Worm (Caenorhabditis elegans): Measurements from ENCODE around the gene nhr-199.
"Not testable (repeated sequence)": the region's sequence is repeated elsewhere in the genome, so short reads cannot be mapped to it uniquely, and the experiment has no call there.

Gene nhr-199

DNA sequence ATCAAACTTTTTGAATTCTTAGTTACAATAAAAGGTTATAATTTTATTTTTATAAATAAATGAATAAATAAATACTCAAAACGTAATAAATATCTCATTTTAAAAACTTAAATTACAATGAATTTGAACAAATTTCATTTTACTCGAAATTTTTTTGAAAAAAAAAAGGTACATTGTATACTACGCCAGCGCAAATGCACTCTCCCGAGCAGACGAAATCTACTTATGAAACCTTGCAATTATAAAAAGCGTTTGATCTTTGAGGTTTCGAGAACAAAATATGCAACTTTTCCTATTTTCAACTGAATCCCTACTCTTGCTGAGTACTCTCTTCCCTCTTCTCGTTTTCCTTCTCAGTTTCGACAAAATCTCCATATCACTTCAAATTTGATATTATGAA is 12.0 kb downstream of the nhr-199 start, which contains the start of gene nhr-197:
TSS of gene nhr-197 (plus strand) at position 301 of the 400 bp plus-strand sequence.
- TF ChIP-seq flt-1 (GFP tag; IDR thresholded peaks at IDR 0.05) (no peak), scrt-1 (GFP tag; IDR thresholded peaks at IDR 0.05) (no peak), B0310.2 (tag; optimal IDR thresholded peaks at IDR 0.05) (no peak), F13C5.2 (tag; optimal IDR thresholded peaks at IDR 0.05) (no peak), aly-1 (tag; optimal IDR thresholded peaks at IDR 0.05) (no peak), ets-7 (tag; optimal IDR thresholded peaks at IDR 0.05) (no peak), ama-1 (optimal IDR thresholded peaks at IDR 0.05) (no peak), sea-1 (GFP tag; conservative IDR thresholded peaks at IDR 0.05) (no peak), ceh-13 (GFP tag; optimal IDR thresholded peaks at IDR 0.05) (no peak), hmbx-1 (tag; optimal IDR thresholded peaks at IDR 0.05) (no peak), hmg-4 (GFP tag; optimal IDR thresholded peaks at IDR 0.05) (no peak), tbx-37 (GFP tag; conservative IDR thresholded peaks at IDR 0.05) (no peak)

DNA sequence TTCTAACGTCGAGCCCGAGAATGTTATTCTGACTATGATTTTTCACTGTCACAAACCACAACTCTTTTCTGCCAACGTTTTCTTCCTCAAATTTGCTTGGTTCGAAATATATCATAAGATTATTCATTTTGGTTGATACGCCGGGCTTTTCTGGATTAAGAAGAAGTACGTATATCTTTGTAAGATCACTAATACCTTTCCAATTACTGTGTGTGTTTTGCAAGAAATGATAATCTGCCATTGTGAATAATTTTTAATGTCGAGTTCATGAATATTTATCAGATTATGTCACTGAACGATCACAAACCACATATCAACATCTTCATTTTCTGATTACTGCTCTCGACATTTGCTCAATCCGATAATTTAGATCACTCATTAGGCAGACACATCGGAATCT is 14.1 kb downstream of the nhr-199 start, which contains the start of gene nhr-196:
TSS of gene nhr-196 (plus strand) at position 118 of the 400 bp plus-strand sequence.
- TF ChIP-seq ama-1 (optimal IDR thresholded peaks at IDR 0.05) (no peak), scrt-1 (GFP tag; IDR thresholded peaks at IDR 0.05) (no peak), tra-4 (tag; optimal IDR thresholded peaks at IDR 0.05) (no peak), flt-1 (GFP tag; IDR thresholded peaks at IDR 0.05) (no peak), hmg-4 (GFP tag; optimal IDR thresholded peaks at IDR 0.05) (no peak), hnd-1 (tag; optimal IDR thresholded peaks at IDR 0.05) (no peak)

DNA sequence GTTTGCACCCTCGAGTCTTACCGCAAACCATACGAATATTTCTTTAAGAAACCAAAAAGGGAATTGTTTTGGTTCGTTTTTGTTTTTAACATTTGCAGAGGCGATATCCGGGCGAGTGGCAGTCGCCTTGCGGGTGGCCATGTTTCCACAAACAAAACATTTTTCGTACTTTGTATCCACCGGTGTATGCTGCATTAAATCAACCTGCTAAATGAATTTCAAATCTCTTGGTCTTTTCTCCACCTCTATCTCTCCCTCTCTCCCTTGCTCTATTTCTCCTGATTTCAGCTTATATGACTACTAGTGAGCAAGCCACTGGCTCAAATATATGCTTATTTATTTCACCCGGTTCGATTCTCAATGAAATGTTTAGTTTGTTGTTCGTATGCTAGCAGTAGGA is 22.5 kb downstream of the nhr-199 start, which contains the start of gene nhr-52:
TSS of gene nhr-52 (plus strand) at position 301 of the 400 bp plus-strand sequence.
- TF ChIP-seq aly-1 (tag; optimal IDR thresholded peaks at IDR 0.05) (no peak), tbx-11 (GFP tag; IDR thresholded peaks at IDR 0.05) (no peak), ceh-13 (GFP tag; optimal IDR thresholded peaks at IDR 0.05) (no peak), scrt-1 (GFP tag; IDR thresholded peaks at IDR 0.05) (no peak), hnd-1 (tag; optimal IDR thresholded peaks at IDR 0.05) (no peak), ceh-36 (tag; optimal IDR thresholded peaks at IDR 0.05) (no peak), tbx-37 (GFP tag; conservative IDR thresholded peaks at IDR 0.05) (no peak), pes-1 (GFP tag; IDR thresholded peaks at IDR 0.05) (no peak), F13C5.2 (tag; optimal IDR thresholded peaks at IDR 0.05) (no peak), hmbx-1 (tag; optimal IDR thresholded peaks at IDR 0.05) (no peak)

- no peak for TF ChIP-seq tra-4 (tag; optimal IDR thresholded peaks at IDR 0.05)
- no peak for TF ChIP-seq tbx-37 (GFP tag; conservative IDR thresholded peaks at IDR 0.05)
- no peak for TF ChIP-seq ceh-36 (tag; optimal IDR thresholded peaks at IDR 0.05)
- no peak for TF ChIP-seq F13C5.2 (tag; optimal IDR thresholded peaks at IDR 0.05)
Observed at ce11 chrV:15674899-15675298, 24.8 kb downstream of the nhr-199 start.

DNA sequence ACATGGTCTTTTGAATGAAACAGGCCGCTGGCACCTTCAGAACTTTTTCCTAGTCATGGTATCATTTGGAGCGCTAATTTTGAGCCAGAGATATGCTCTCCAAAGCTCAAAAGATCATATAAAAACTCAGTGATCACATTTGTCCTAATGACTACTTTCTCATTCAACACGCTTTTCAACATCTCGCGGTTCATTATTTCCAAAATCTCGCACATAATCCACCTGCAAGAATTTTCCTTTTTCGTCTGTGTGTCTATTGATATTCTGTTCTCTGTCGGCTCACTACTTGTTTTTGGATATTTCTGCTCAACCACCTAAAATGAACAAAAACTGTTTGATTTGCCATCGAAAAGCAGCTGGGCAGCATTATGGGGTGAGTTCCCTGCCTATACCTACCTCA is 26.0 kb downstream of the nhr-199 start, which contains the start of gene nhr-51:
TSS of gene nhr-51 (plus strand) at position 301 of the 400 bp plus-strand sequence.
- TF ChIP-seq ets-7 (tag; optimal IDR thresholded peaks at IDR 0.05) (no peak), F13C5.2 (tag; optimal IDR thresholded peaks at IDR 0.05) (no peak), hmg-4 (GFP tag; optimal IDR thresholded peaks at IDR 0.05) (no peak), tbx-11 (GFP tag; IDR thresholded peaks at IDR 0.05) (no peak), ceh-36 (tag; optimal IDR thresholded peaks at IDR 0.05) (no peak), pes-1 (GFP tag; IDR thresholded peaks at IDR 0.05) (no peak), hnd-1 (tag; optimal IDR thresholded peaks at IDR 0.05) (no peak), hmbx-1 (tag; optimal IDR thresholded peaks at IDR 0.05) (no peak), scrt-1 (GFP tag; IDR thresholded peaks at IDR 0.05) (no peak), B0310.2 (tag; optimal IDR thresholded peaks at IDR 0.05) (no peak), tra-4 (tag; optimal IDR thresholded peaks at IDR 0.05) (no peak), ama-1 (optimal IDR thresholded peaks at IDR 0.05) (no peak), aly-1 (tag; optimal IDR thresholded peaks at IDR 0.05) (no peak), sea-1 (GFP tag; conservative IDR thresholded peaks at IDR 0.05) (no peak), ceh-13 (GFP tag; optimal IDR thresholded peaks at IDR 0.05) (no peak), flt-1 (GFP tag; IDR thresholded peaks at IDR 0.05) (no peak), tbx-37 (GFP tag; conservative IDR thresholded peaks at IDR 0.05) (no peak)

- not testable (repeated sequence) for TF ChIP-seq hnd-1 (tag; optimal IDR thresholded peaks at IDR 0.05); B0310.2 (tag; optimal IDR thresholded peaks at IDR 0.05); ama-1 (optimal IDR thresholded peaks at IDR 0.05)
Observed at ce11 chrV:15670139-15670538, 29.6 kb downstream of the nhr-199 start, which contains the start of gene K06B4.15. Gene K06B4.15 (plus strand): TSS chrV:15670439.

- TF ChIP-seq B0310.2 (tag; optimal IDR thresholded peaks at IDR 0.05) = no peak
- TF ChIP-seq flt-1 (GFP tag; IDR thresholded peaks at IDR 0.05) = no peak
- no peak for TF ChIP-seq hmg-4 (GFP tag; optimal IDR thresholded peaks at IDR 0.05)
- no peak for TF ChIP-seq F13C5.2 (tag; optimal IDR thresholded peaks at IDR 0.05)
- TF ChIP-seq hmbx-1 (tag; optimal IDR thresholded peaks at IDR 0.05) = no peak
Observed at ce11 chrV:15668870-15669269, 30.8 kb downstream of the nhr-199 start, which contains the start of gene K06B4.4. Gene K06B4.4 (plus strand): TSS chrV:15669170.

DNA sequence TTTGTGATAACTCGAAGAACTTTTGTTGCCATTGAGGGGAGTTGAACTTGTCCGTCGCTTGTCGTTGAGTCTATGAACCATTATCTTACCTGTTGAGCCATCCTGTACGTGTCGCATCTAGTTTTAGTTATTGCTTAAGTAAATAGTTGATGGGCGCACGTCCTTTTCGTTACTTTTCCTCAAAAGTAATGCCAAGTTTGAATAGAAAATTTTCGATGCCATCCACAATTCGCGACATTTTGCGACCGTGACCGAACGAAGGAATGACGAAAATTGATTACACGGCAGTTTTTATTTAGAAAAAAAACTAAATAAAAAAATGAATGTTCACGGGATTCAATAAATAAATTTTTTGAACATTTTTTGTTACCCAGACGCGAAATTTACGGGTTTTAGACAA is 31.5 kb downstream of the nhr-199 start, which contains the start of gene F53E4.1:
TSS of gene F53E4.1 (minus strand) at position 101 of the 400 bp plus-strand sequence.
- not testable (repeated sequence) for TF ChIP-seq tbx-11 (GFP tag; IDR thresholded peaks at IDR 0.05); sea-1 (GFP tag; conservative IDR thresholded peaks at IDR 0.05); ama-1 (optimal IDR thresholded peaks at IDR 0.05)

DNA sequence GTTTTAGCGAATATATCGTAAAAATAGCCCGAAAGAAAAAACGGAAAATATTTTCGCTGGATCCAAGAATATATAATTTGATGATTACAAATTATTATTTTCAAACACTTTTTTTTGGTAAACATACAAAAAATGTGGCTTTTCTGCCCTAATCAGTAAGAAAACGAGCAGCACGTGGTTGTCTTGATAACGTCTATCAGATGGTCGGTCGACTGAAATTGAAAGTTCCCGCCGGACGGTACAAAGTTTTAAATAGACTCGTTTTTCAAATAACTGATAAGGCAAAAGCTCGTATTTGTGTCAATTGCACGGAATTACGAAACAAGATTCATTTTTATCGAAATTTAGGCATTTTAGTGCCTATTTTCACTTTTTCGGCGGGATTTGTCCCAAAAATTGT is 33.0 kb downstream of the nhr-199 start:
- no peak for TF ChIP-seq flt-1 (GFP tag; IDR thresholded peaks at IDR 0.05)
- TF ChIP-seq hnd-1 (tag; optimal IDR thresholded peaks at IDR 0.05) = no peak
- no peak for TF ChIP-seq pes-1 (GFP tag; IDR thresholded peaks at IDR 0.05)
- no peak for TF ChIP-seq aly-1 (tag; optimal IDR thresholded peaks at IDR 0.05)
- TF ChIP-seq tbx-37 (GFP tag; conservative IDR thresholded peaks at IDR 0.05) = no peak
- no peak for TF ChIP-seq ets-7 (tag; optimal IDR thresholded peaks at IDR 0.05)
- TF ChIP-seq ama-1 (optimal IDR thresholded peaks at IDR 0.05) = no peak

Measured in whole organism, early embryonic.